Fruit fly (Drosophila melanogaster) whole organism, wandering third instar larva: ENCODE results near the gene CG16779.

Source experiments
- Abd-B ChIP-seq: fragments of >200 bp; optimal IDR thresholded peaks from 2 replicates; lab custom pipeline; 2017; ENCODE audit warnings: missing biosample characterization, missing genetic modification characterization
- CG32264 ChIP-seq: fragments of 200-800 bp; sonication (Bioruptor generic); optimal IDR thresholded peaks from 2 replicates; lab custom pipeline; 2016; ENCODE audit warnings: missing biosample characterization, missing genetic modification characterization
- CG9705 ChIP-seq: fragments of 200-800 bp; sonication (Bioruptor generic); optimal IDR thresholded peaks from 2 replicates; lab custom pipeline; 2018; ENCODE audit warnings: missing biosample characterization, mild to moderate bottlenecking, missing genetic modification characterization
- CrebA ChIP-seq: fragments of 200-800 bp; sonication (Bioruptor generic); optimal IDR thresholded peaks from 2 replicates; lab custom pipeline; 2016; ENCODE audit warnings: missing biosample characterization, mild to moderate bottlenecking, missing genetic modification characterization, borderline replicate concordance
- Dfd ChIP-seq: fragments of >200 bp; optimal IDR thresholded peaks from 2 replicates; lab custom pipeline; 2017; ENCODE audit warnings: missing biosample characterization, missing genetic modification characterization
- Dif ChIP-seq: fragments of 200-275, 200-300 bp; sonication (Bioruptor generic); optimal IDR thresholded peaks from 2 replicates; lab custom pipeline; 2018; ENCODE audit warnings: missing biosample characterization, missing genetic modification characterization; ENCODE audit not compliant: partially characterized antibody
- GATAd ChIP-seq: sonication (Bioruptor generic); optimal IDR thresholded peaks from 2 replicates; lab custom pipeline; 2016; ENCODE audit warnings: missing biosample characterization, missing genetic modification characterization
- HLH106 ChIP-seq: fragments of 200-800 bp; optimal IDR thresholded peaks from 3 replicates; lab custom pipeline; 2019; ENCODE audit warnings: missing biosample characterization, mild to moderate bottlenecking, missing genetic modification characterization, moderate library complexity
- Hnf4 ChIP-seq: fragments of 200-800 bp; sonication (Bioruptor generic); optimal IDR thresholded peaks from 2 replicates; lab custom pipeline; 2016; ENCODE audit warnings: missing biosample characterization, mild to moderate bottlenecking, missing genetic modification characterization
- Hr78 ChIP-seq: fragments of >200 bp; optimal IDR thresholded peaks from 2 replicates; lab custom pipeline; 2017; ENCODE audit warnings: missing biosample characterization, missing genetic modification characterization
- Hr83 ChIP-seq: fragments of 200-300 bp; sonication (Bioruptor generic); optimal IDR thresholded peaks from 2 replicates; lab custom pipeline; 2016; ENCODE audit warnings: missing biosample characterization, mild to moderate bottlenecking, missing genetic modification characterization, moderate library complexity; ENCODE audit not compliant: poor library complexity, severe bottlenecking
- Jra ChIP-seq: sonication (Bioruptor generic); optimal IDR thresholded peaks from 2 replicates; lab custom pipeline; 2016; ENCODE audit warnings: missing biosample characterization, missing genetic modification characterization
- Mio ChIP-seq: sonication (Bioruptor generic); optimal IDR thresholded peaks from 2 replicates; lab custom pipeline; 2016; ENCODE audit warnings: missing biosample characterization, missing genetic modification characterization
- Myc ChIP-seq: fragments of >200 bp; optimal IDR thresholded peaks from 2 replicates; lab custom pipeline; 2017
- N ChIP-seq: fragments of >200 bp; optimal IDR thresholded peaks from 2 replicates; lab custom pipeline; 2018; ENCODE audit warnings: missing biosample characterization, missing external identifiers, missing genetic modification characterization
- OdsH ChIP-seq: fragments of 200-800 bp; sonication (Bioruptor generic); optimal IDR thresholded peaks from 2 replicates; lab custom pipeline; 2016; ENCODE audit warnings: missing biosample characterization, mild to moderate bottlenecking, missing genetic modification characterization
- Rel ChIP-seq, 2 experiments: fragments of 200-800 bp; sonication (Bioruptor generic) in 1 of 2; optimal IDR thresholded peaks; 2 replicates in 1 of 2; 3 replicates in 1 of 2; lab custom pipeline; 2016 to 2019; ENCODE audit warnings: mild to moderate bottlenecking in 2 of 2, missing biosample characterization in 2 of 2, missing genetic modification characterization in 2 of 2, moderate library complexity in 1 of 2
- Sp1 ChIP-seq: fragments of 200-800 bp; sonication (Bioruptor generic); optimal IDR thresholded peaks from 3 replicates; lab custom pipeline; 2019; ENCODE audit warnings: missing biosample characterization, mild to moderate bottlenecking, missing genetic modification characterization, moderate library complexity
- Vsx2 ChIP-seq: fragments of 200-300, 225-300 bp; sonication (Bioruptor generic); optimal IDR thresholded peaks from 2 replicates; lab custom pipeline; 2018; ENCODE audit warnings: missing biosample characterization, missing genetic modification characterization; ENCODE audit not compliant: partially characterized antibody
- br ChIP-seq: fragments of 200-800 bp; sonication (Bioruptor generic); optimal IDR thresholded peaks from 2 replicates; lab custom pipeline; 2016; ENCODE audit warnings: missing biosample characterization, missing genetic modification characterization
- brk ChIP-seq: fragments of 200-800 bp; sonication (Bioruptor generic); optimal IDR thresholded peaks from 2 replicates; lab custom pipeline; 2016; ENCODE audit warnings: missing biosample characterization, mild to moderate bottlenecking, missing genetic modification characterization
- dl ChIP-seq, 2 experiments: fragments of 175-275, 200-275 bp in 1 of 2; fragments of 200-275 bp in 1 of 2; sonication (Bioruptor generic); optimal IDR thresholded peaks; lab custom pipeline; 2018; ENCODE audit warnings: mild to moderate bottlenecking in 2 of 2, missing biosample characterization in 2 of 2, missing genetic modification characterization in 2 of 2, moderate library complexity in 2 of 2; ENCODE audit not compliant: partially characterized antibody in 2 of 2, insufficient read depth in 1 of 2
- dmrt93B ChIP-seq: fragments of 200-800 bp; sonication (Bioruptor generic); optimal IDR thresholded peaks from 2 replicates; lab custom pipeline; 2018; ENCODE audit warnings: missing biosample characterization, mild to moderate bottlenecking, missing genetic modification characterization
- dsf ChIP-seq: sonication (Bioruptor generic); optimal IDR thresholded peaks from 2 replicates; lab custom pipeline; 2016; ENCODE audit warnings: missing biosample characterization, missing genetic modification characterization, borderline replicate concordance
- ey ChIP-seq: fragments of 200-800 bp; sonication (Bioruptor generic); optimal IDR thresholded peaks from 2 replicates; lab custom pipeline; 2016; ENCODE audit warnings: missing biosample characterization, missing genetic modification characterization
- foxo ChIP-seq, 2 experiments: fragments of 200-800 bp; sonication (Bioruptor generic); optimal IDR thresholded peaks; 2 replicates in 1 of 2; 3 replicates in 1 of 2; lab custom pipeline; 2016 to 2017; ENCODE audit warnings: missing biosample characterization in 2 of 2, missing genetic modification characterization in 2 of 2
- fru ChIP-seq: fragments of 200-800 bp; sonication (Bioruptor generic); optimal IDR thresholded peaks from 3 replicates; lab custom pipeline; 2016; ENCODE audit warnings: missing biosample characterization, mild to moderate bottlenecking, missing genetic modification characterization
- h ChIP-seq: fragments of 200-800 bp; sonication (Bioruptor generic); optimal IDR thresholded peaks from 3 replicates; lab custom pipeline; 2016; ENCODE audit warnings: missing biosample characterization, mild to moderate bottlenecking, missing genetic modification characterization
- jim ChIP-seq: fragments of 175-275, 200-325 bp; sonication (Bioruptor generic); optimal IDR thresholded peaks from 2 replicates; lab custom pipeline; 2016; ENCODE audit warnings: missing biosample characterization, mild to moderate bottlenecking, missing genetic modification characterization
- lola ChIP-seq: fragments of >200 bp; optimal IDR thresholded peaks from 2 replicates; lab custom pipeline; 2017; ENCODE audit warnings: missing biosample characterization, missing genetic modification characterization
- pan ChIP-seq: fragments of >200 bp; optimal IDR thresholded peaks from 2 replicates; lab custom pipeline; 2017
- psq ChIP-seq: fragments of 200-800 bp; sonication (Bioruptor generic); optimal IDR thresholded peaks from 3 replicates; lab custom pipeline; 2017; ENCODE audit warnings: missing biosample characterization, mild to moderate bottlenecking, missing genetic modification characterization, moderate library complexity
- rgr ChIP-seq: fragments of 200-800 bp; sonication (Bioruptor generic); optimal IDR thresholded peaks from 3 replicates; lab custom pipeline; 2016; ENCODE audit warnings: missing biosample characterization, mild to moderate bottlenecking, missing genetic modification characterization
- sage ChIP-seq: fragments of 200-800 bp; sonication (Bioruptor generic); optimal IDR thresholded peaks from 2 replicates; lab custom pipeline; 2016; ENCODE audit warnings: missing biosample characterization, mild to moderate bottlenecking, missing genetic modification characterization
- sv ChIP-seq: fragments of 200-800 bp; sonication (Bioruptor generic); optimal IDR thresholded peaks from 3 replicates; lab custom pipeline; 2016; ENCODE audit warnings: missing biosample characterization, missing genetic modification characterization
- tai ChIP-seq: sonication (Bioruptor generic); optimal IDR thresholded peaks from 2 replicates; lab custom pipeline; 2016; ENCODE audit warnings: missing biosample characterization, missing genetic modification characterization
- usp ChIP-seq: fragments of >200 bp; optimal IDR thresholded peaks from 2 replicates; lab custom pipeline; 2017; ENCODE audit warnings: missing biosample characterization, missing genetic modification characterization
- woc ChIP-seq: sonication (Bioruptor generic); optimal IDR thresholded peaks from 2 replicates; lab custom pipeline; 2016; ENCODE audit warnings: missing biosample characterization, mild to moderate bottlenecking, missing genetic modification characterization

Gene CG16779

DNA sequence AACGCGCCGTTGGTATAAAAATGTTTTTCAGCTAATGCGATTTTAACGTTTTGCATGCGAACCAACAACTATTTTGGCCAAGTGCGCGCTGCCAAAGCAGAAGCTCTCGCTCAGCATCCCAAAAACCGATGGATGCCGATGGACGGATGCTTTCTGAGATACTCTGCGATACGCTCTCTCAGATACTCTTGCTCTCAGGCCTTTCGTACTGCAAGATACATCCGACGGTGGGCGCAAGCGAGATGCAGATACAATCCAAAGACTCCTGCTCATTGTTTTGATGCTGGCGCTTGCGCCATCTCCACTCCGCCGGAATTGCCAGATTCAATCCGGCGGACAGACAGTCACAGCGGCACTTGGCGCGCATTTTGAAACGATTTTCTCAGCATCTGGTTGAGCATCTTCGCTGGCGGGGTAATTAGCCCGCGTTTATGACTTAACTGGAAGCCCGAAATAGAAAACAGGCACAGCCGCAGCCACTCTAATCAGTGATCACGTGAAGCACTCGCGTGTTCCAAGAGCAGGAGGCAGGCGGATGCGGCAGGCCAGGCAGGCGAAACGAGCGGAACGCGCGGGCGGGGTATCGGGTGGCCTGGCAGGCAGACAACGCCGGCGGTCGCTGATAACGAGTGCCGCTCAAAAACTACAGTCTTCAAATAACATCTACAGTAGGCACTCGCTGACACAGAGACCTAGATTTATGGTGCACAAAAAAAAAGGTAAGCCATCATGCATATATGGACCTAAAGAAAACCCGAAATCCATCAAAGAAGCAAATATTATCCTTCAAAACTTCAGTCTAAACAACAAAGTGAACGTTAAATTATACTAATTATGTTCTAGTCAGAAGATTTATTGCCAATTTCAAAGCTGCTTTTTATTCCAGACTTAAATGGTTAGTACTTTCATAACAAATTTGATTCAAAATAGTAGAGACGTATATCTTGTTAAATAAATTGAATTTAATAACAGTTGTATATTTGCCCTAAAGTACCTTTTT, at the start of gene CG16779:
TSS of gene CG16779 (minus strand) at position 51 of the 1,000 bp plus-strand sequence.
- TF ChIP-seq foxo (GFP tag; optimal IDR thresholded peaks at IDR 0.05; lab: Kevin White, UChicago): peak in 1 of 2 experiments; percentile 24
- no peak for TF ChIP-seq HLH106 (tag; lab: Kevin White, UChicago)
- no peak for TF ChIP-seq Dfd (GFP tag; lab: Kevin White, UChicago)
- no peak for TF ChIP-seq brk
- no peak for TF ChIP-seq CrebA (GFP tag; lab: Kevin White, UChicago)
- TF ChIP-seq GATAd (GFP tag; lab: Kevin White, UChicago): no peak
- no peak for TF ChIP-seq dsf (GFP tag; lab: Kevin White, UChicago)
- TF ChIP-seq Hr83 (GFP tag; lab: Kevin White, UChicago): no peak
- peak; percentile 7 for TF ChIP-seq fru (GFP tag; lab: Kevin White, UChicago)
- TF ChIP-seq Rel (GFP tag; optimal IDR thresholded peaks at IDR 0.05; lab: Kevin White, UChicago): no peak
- TF ChIP-seq Rel (tag; optimal IDR thresholded peaks at IDR 0.05; lab: Kevin White, UChicago): no peak
- TF ChIP-seq Hr78 (GFP tag; lab: Kevin White, UChicago): no peak
- TF ChIP-seq N (GFP tag; lab: Kevin White, UChicago): no peak
- TF ChIP-seq Sp1 (GFP tag; lab: Kevin White, UChicago): no peak
- no peak for TF ChIP-seq ey (GFP tag; lab: Kevin White, UChicago)
- TF ChIP-seq Vsx2 (GFP tag; lab: Kevin White, UChicago): peak; percentile 13
- no peak for TF ChIP-seq sv (GFP tag; lab: Kevin White, UChicago)
- no peak for TF ChIP-seq CG32264 (GFP tag; lab: Kevin White, UChicago)
- TF ChIP-seq lola (GFP tag; lab: Kevin White, UChicago): no peak
- no peak for TF ChIP-seq Jra (GFP tag; lab: Kevin White, UChicago)
- no peak for TF ChIP-seq woc (GFP tag; lab: Kevin White, UChicago)
- no peak for TF ChIP-seq CG9705 (GFP tag; lab: Kevin White, UChicago)
- no peak for TF ChIP-seq Myc (lab: Kevin White, UChicago)
- TF ChIP-seq Mio (GFP tag; lab: Kevin White, UChicago): no peak
- TF ChIP-seq jim: no peak
- TF ChIP-seq dmrt93B (GFP tag; lab: Kevin White, UChicago): no peak
- no peak for TF ChIP-seq tai (GFP tag; lab: Kevin White, UChicago)
- no peak for TF ChIP-seq Abd-B (GFP tag; lab: Kevin White, UChicago)
- TF ChIP-seq br: peak; percentile 9
- TF ChIP-seq rgr (GFP tag; lab: Kevin White, UChicago): no peak
- TF ChIP-seq Dif (GFP tag; lab: Kevin White, UChicago): peak; percentile 36
- no peak for TF ChIP-seq OdsH
- no peak for TF ChIP-seq usp (GFP tag; lab: Kevin White, UChicago)
- TF ChIP-seq h: no peak
- peak in 1 of 2 experiments; percentile 46 for TF ChIP-seq dl (GFP tag; optimal IDR thresholded peaks at IDR 0.05; lab: Kevin White, UChicago; ENCODE audit: insufficient read depth in 1 of 2, partially characterized antibody in 2 of 2)
- TF ChIP-seq sage (GFP tag; lab: Kevin White, UChicago): no peak
- no peak for TF ChIP-seq pan (lab: Kevin White, UChicago)
- no peak for TF ChIP-seq Hnf4 (GFP tag; lab: Kevin White, UChicago)
- TF ChIP-seq psq (GFP tag; lab: Kevin White, UChicago): no peak
